Worm (Caenorhabditis elegans) whole organism, mixed stage, embryonic: ENCODE results near the gene klp-13.

Experiments
- M03D4.4 ChIP-seq: sonication (generic microtip); optimal IDR thresholded peaks from 2 replicates; lab custom pipeline; 2017; ENCODE audit warnings: mild to moderate bottlenecking, missing genetic modification characterization, missing compliant biosample characterization
- blmp-1 ChIP-seq: fragments of 150-350 bp; optimal IDR thresholded peaks from 2 replicates; lab custom pipeline; 2014; ENCODE audit warnings: missing biosample characterization, missing genetic modification characterization
- ceh-39 ChIP-seq: fragments of 150-350 bp; optimal IDR thresholded peaks from 2 replicates; lab custom pipeline; 2014; ENCODE audit warnings: missing biosample characterization, missing genetic modification characterization
- ceh-43 ChIP-seq: fragments of 200-800 bp; sonication (Bioruptor generic); optimal IDR thresholded peaks from 2 replicates; lab custom pipeline; 2018; ENCODE audit warnings: mild to moderate bottlenecking, missing genetic modification characterization, moderate library complexity, missing compliant biosample characterization
- ceh-83 ChIP-seq: fragments of 200-800 bp; sonication (Bioruptor generic); optimal IDR thresholded peaks from 2 replicates; lab custom pipeline; 2018; ENCODE audit warnings: mild to moderate bottlenecking, missing genetic modification characterization, missing compliant biosample characterization
- ces-1 ChIP-seq: fragments of 150-350 bp; optimal IDR thresholded peaks from 2 replicates; lab custom pipeline; 2014; ENCODE audit warnings: missing biosample characterization, missing genetic modification reagents, missing genetic modification characterization
- cnd-1 ChIP-seq: fragments of 200-800 bp; sonication (Bioruptor generic); optimal IDR thresholded peaks from 2 replicates; lab custom pipeline; 2018; ENCODE audit warnings: mild to moderate bottlenecking, missing genetic modification characterization, missing compliant biosample characterization
- drap-1 ChIP-seq: fragments of 200-800 bp; sonication (Bioruptor generic); optimal IDR thresholded peaks from 3 replicates; lab custom pipeline; 2018; ENCODE audit warnings: mild to moderate bottlenecking, missing genetic modification characterization, missing compliant biosample characterization
- elt-3 ChIP-seq: fragments of 150-350 bp; optimal IDR thresholded peaks from 2 replicates; lab custom pipeline; 2014; ENCODE audit warnings: missing biosample characterization, missing genetic modification characterization
- flh-1 ChIP-seq: fragments of 200-800 bp; sonication (Bioruptor generic); optimal IDR thresholded peaks from 2 replicates; lab custom pipeline; 2018; ENCODE audit warnings: mild to moderate bottlenecking, missing genetic modification characterization, moderate library complexity, missing compliant biosample characterization
- ham-2 ChIP-seq: fragments of 200-800 bp; sonication (Bioruptor generic); optimal IDR thresholded peaks from 2 replicates; lab custom pipeline; 2018; ENCODE audit warnings: mild to moderate bottlenecking, missing genetic modification characterization, missing compliant biosample characterization
- hlh-1 ChIP-seq: fragments of 150-350 bp; optimal IDR thresholded peaks from 2 replicates; lab custom pipeline; 2014; ENCODE audit warnings: missing biosample characterization, missing genetic modification reagents, missing genetic modification characterization
- lin-13 ChIP-seq: fragments of 150-350 bp; optimal IDR thresholded peaks from 2 replicates; lab custom pipeline; 2014; ENCODE audit warnings: missing biosample characterization, missing genetic modification characterization
- lin-32 ChIP-seq: fragments of 200-800 bp; sonication (Bioruptor generic); optimal IDR thresholded peaks from 2 replicates; lab custom pipeline; 2018; ENCODE audit warnings: mild to moderate bottlenecking, missing genetic modification characterization, missing compliant biosample characterization
- lsy-2 ChIP-seq: fragments of 150-350 bp; optimal IDR thresholded peaks from 2 replicates; lab custom pipeline; 2014; ENCODE audit warnings: missing biosample characterization, missing genetic modification characterization
- mab-5 ChIP-seq: fragments of 150-350 bp; optimal IDR thresholded peaks from 2 replicates; lab custom pipeline; 2014; ENCODE audit warnings: missing biosample characterization, missing genetic modification characterization
- mls-2 ChIP-seq: sonication (generic microtip); optimal IDR thresholded peaks from 2 replicates; lab custom pipeline; 2016; ENCODE audit warnings: mild to moderate bottlenecking, missing genetic modification characterization, moderate library complexity, missing compliant biosample characterization
- nhr-12 ChIP-seq: fragments of 150-350 bp; optimal IDR thresholded peaks from 2 replicates; lab custom pipeline; 2014; ENCODE audit warnings: missing biosample characterization, missing genetic modification characterization
- nhr-2 ChIP-seq: fragments of 150-350 bp; optimal IDR thresholded peaks from 2 replicates; lab custom pipeline; 2014; ENCODE audit warnings: missing biosample characterization, missing genetic modification characterization
- nhr-237 ChIP-seq: fragments of 150-350 bp; optimal IDR thresholded peaks from 2 replicates; lab custom pipeline; 2014; ENCODE audit warnings: missing biosample characterization, missing genetic modification characterization
- nhr-28 ChIP-seq: fragments of 150-350 bp; optimal IDR thresholded peaks from 2 replicates; lab custom pipeline; 2014; ENCODE audit warnings: missing biosample characterization, missing genetic modification characterization
- nhr-76 ChIP-seq: sonication (generic microtip); optimal IDR thresholded peaks from 2 replicates; lab custom pipeline; 2017; ENCODE audit warnings: missing biosample characterization, missing genetic modification characterization
- pha-4 ChIP-seq: fragments of 150-350 bp; optimal IDR thresholded peaks from 2 replicates; lab custom pipeline; 2018; ENCODE audit warnings: missing biosample characterization, missing genetic modification reagents, missing genetic modification characterization
- sptf-1 ChIP-seq: sonication (generic microtip); optimal IDR thresholded peaks from 2 replicates; lab custom pipeline; 2017; ENCODE audit warnings: mild to moderate bottlenecking, missing genetic modification characterization, moderate library complexity, missing compliant biosample characterization
- tbx-8 ChIP-seq: fragments of 200-800 bp; sonication (Bioruptor generic); optimal IDR thresholded peaks from 2 replicates; lab custom pipeline; 2018; ENCODE audit warnings: mild to moderate bottlenecking, missing genetic modification characterization, moderate library complexity, missing compliant biosample characterization
- unc-120 ChIP-seq: sonication (generic microtip); optimal IDR thresholded peaks from 2 replicates; lab custom pipeline; 2017; ENCODE audit warnings: missing genetic modification characterization, missing compliant biosample characterization; ENCODE audit not compliant: poor library complexity, severe bottlenecking
- unc-62 ChIP-seq: fragments of 150-350 bp; optimal IDR thresholded peaks from 2 replicates; lab custom pipeline; 2014; ENCODE audit warnings: missing biosample characterization, missing genetic modification reagents, missing genetic modification characterization
- zip-8 ChIP-seq: fragments of 150-350 bp; optimal IDR thresholded peaks from 2 replicates; lab custom pipeline; 2014; ENCODE audit warnings: missing biosample characterization, missing genetic modification characterization
- ztf-11 ChIP-seq: fragments of 150-350 bp; optimal IDR thresholded peaks from 2 replicates; lab custom pipeline; 2014; ENCODE audit warnings: missing biosample characterization, missing genetic modification characterization

klp-13 gene

ce11 chrX:6026732-6027528 is 42.1 kb downstream of the klp-13 start:
- TF ChIP-seq M03D4.4 (tag; lab: Kevin White, UChicago) (no peak), sptf-1 (tag; lab: Kevin White, UChicago) (no peak), mab-5 (tag; lab: Kevin White, UChicago) (no peak), ztf-11 (no peak), hlh-1 (no peak), nhr-76 (no peak), drap-1 (no peak), lin-32 (GFP tag; lab: Kevin White, UChicago) (no peak), ceh-43 (no peak), pha-4 (tag; lab: Kevin White, UChicago) (no peak), nhr-12 (no peak), nhr-237 (no peak), ham-2 (GFP tag; lab: Kevin White, UChicago) (no peak)

ce11 chrX:6029075-6029474 is 44.3 kb downstream of the klp-13 start:
- TF ChIP-seq nhr-12 (no peak), sptf-1 (tag; lab: Kevin White, UChicago) (no peak), elt-3 (tag; lab: Kevin White, UChicago) (no peak), ceh-43 (no peak), tbx-8 (GFP tag; lab: Kevin White, UChicago) (no peak), lsy-2 (no peak), hlh-1 (no peak), mls-2 (no peak), nhr-76 (no peak), M03D4.4 (tag; lab: Kevin White, UChicago) (no peak), ceh-83 (GFP tag; lab: Kevin White, UChicago) (no peak), nhr-237 (no peak), unc-120 (no peak), drap-1 (no peak), zip-8 (no peak)

- no peak for TF ChIP-seq unc-62 (GFP tag; lab: Kevin White, UChicago)
- TF ChIP-seq ceh-83 (GFP tag; lab: Kevin White, UChicago) = no peak
- no peak for TF ChIP-seq nhr-76
- no peak for TF ChIP-seq nhr-2 (tag; lab: Kevin White, UChicago)
- no peak for TF ChIP-seq lin-13 (tag; lab: Kevin White, UChicago)
- no peak for TF ChIP-seq tbx-8 (GFP tag; lab: Kevin White, UChicago)
- TF ChIP-seq zip-8 = no peak
- TF ChIP-seq ham-2 (GFP tag; lab: Kevin White, UChicago) = no peak
- no peak for TF ChIP-seq elt-3 (tag; lab: Kevin White, UChicago)
- TF ChIP-seq nhr-12 = no peak
- TF ChIP-seq blmp-1 = no peak
- TF ChIP-seq mls-2 = no peak
- no peak for TF ChIP-seq cnd-1
- no peak for TF ChIP-seq lin-32 (GFP tag; lab: Kevin White, UChicago)
- TF ChIP-seq ceh-43 = no peak
- TF ChIP-seq ceh-39 (tag; lab: Kevin White, UChicago) = no peak
- TF ChIP-seq, all 35 proteins: peak for 0
Measured at ce11 chrX:6031169-6031568, 46.4 kb downstream of the klp-13 start, which contains the start of gene ipp-5. ipp-5 (plus strand) TSS chrX:6031469.

ce11 chrX:6039544-6039943 is 54.8 kb downstream of the klp-13 start, which contains the start of gene hsp-25:
hsp-25 (minus strand) TSS chrX:6039644.
- no peak for TF ChIP-seq mab-5 (tag; lab: Kevin White, UChicago)
- TF ChIP-seq mls-2 = no peak
- no peak for TF ChIP-seq lsy-2
- TF ChIP-seq nhr-76 = no peak

ce11 chrX:6040435-6041093 is 55.8 kb downstream of the klp-13 start:
- no peak for TF ChIP-seq lin-32 (GFP tag; lab: Kevin White, UChicago)
- TF ChIP-seq ceh-43 = no peak
- no peak for TF ChIP-seq nhr-76
- TF ChIP-seq M03D4.4 (tag; lab: Kevin White, UChicago) = peak; percentile 65
- no peak for TF ChIP-seq flh-1 (GFP tag; lab: Kevin White, UChicago)
- TF ChIP-seq unc-120 = peak; percentile 45
- peak; percentile 56 for TF ChIP-seq zip-8
- TF ChIP-seq ces-1 (GFP tag; lab: Kevin White, UChicago) = peak; percentile 36
- peak; percentile 60 for TF ChIP-seq sptf-1 (tag; lab: Kevin White, UChicago)
- TF ChIP-seq mls-2 = peak; percentile 5
- no peak for TF ChIP-seq lsy-2
- TF ChIP-seq tbx-8 (GFP tag; lab: Kevin White, UChicago) = no peak

ce11 chrX:6041094-6041441 is 56.3 kb downstream of the klp-13 start:
- TF ChIP-seq drap-1 (no peak), blmp-1 (no peak), lsy-2 (no peak), hlh-1 (peak; percentile 7), cnd-1 (no peak), nhr-28 (tag; lab: Kevin White, UChicago) (no peak)
- TF ChIP-seq, all 35 proteins: peak for 1
